Worm (Caenorhabditis elegans) whole organism, L3 larva: ENCODE results near the gene inf-1.

Experiments
- R02D3.7 ChIP-seq: fragments of 150-350 bp; optimal IDR thresholded peaks from 2 replicates; lab custom pipeline; 2014; ENCODE audit warnings: missing biosample characterization, missing genetic modification characterization
- ZK546.5 ChIP-seq: sonication (generic microtip); optimal IDR thresholded peaks from 2 replicates; lab custom pipeline; 2017; ENCODE audit warnings: missing biosample characterization, missing genetic modification characterization
- aly-2 ChIP-seq: fragments of 150-350 bp; optimal IDR thresholded peaks from 2 replicates; lab custom pipeline; 2014; ENCODE audit warnings: missing biosample characterization, missing genetic modification characterization
- ama-1 ChIP-seq: fragments of 150-350 bp; optimal IDR thresholded peaks from 2 replicates; lab custom pipeline; 2018
- ceh-28 ChIP-seq: fragments of 150-350 bp; optimal IDR thresholded peaks from 2 replicates; lab custom pipeline; 2014; ENCODE audit warnings: missing biosample characterization, missing genetic modification reagents, missing genetic modification characterization
- egl-27 ChIP-seq: sonication (generic microtip); optimal IDR thresholded peaks from 4 replicates; lab custom pipeline; 2017; ENCODE audit warnings: missing biosample characterization, missing genetic modification reagents, missing genetic modification characterization
- elt-2 ChIP-seq: sonication (generic microtip); optimal IDR thresholded peaks from 2 replicates; lab custom pipeline; 2016; ENCODE audit warnings: missing genetic modification reagents, mild to moderate bottlenecking, missing genetic modification characterization, missing compliant biosample characterization
- eor-1 ChIP-seq, 2 experiments: fragments of 150-350 bp; optimal IDR thresholded peaks; 2 replicates each; lab custom pipeline; 2014 to 2018; ENCODE audit warnings: missing biosample characterization in 2 of 2, missing genetic modification characterization in 2 of 2
- fkh-10 ChIP-seq: sonication (generic microtip); optimal IDR thresholded peaks from 2 replicates; lab custom pipeline; 2017; ENCODE audit warnings: missing biosample characterization, missing genetic modification reagents, missing genetic modification characterization
- hmg-11 ChIP-seq: sonication (generic microtip); optimal IDR thresholded peaks from 2 replicates; lab custom pipeline; 2016; ENCODE audit warnings: missing genetic modification characterization, missing compliant biosample characterization
- jun-1 ChIP-seq: fragments of 150-350 bp; optimal IDR thresholded peaks from 2 replicates; lab custom pipeline; 2014; ENCODE audit warnings: missing biosample characterization, missing genetic modification reagents, missing genetic modification characterization
- mdl-1 ChIP-seq: fragments of 150-350 bp; optimal IDR thresholded peaks from 2 replicates; lab custom pipeline; 2014; ENCODE audit warnings: missing biosample characterization, missing genetic modification characterization
- mml-1 ChIP-seq: fragments of 150-350 bp; sonication (generic microtip); optimal IDR thresholded peaks from 3 replicates; lab custom pipeline; 2014; ENCODE audit warnings: missing biosample characterization, missing genetic modification characterization
- nfya-1 ChIP-seq: sonication (generic microtip); optimal IDR thresholded peaks from 2 replicates; lab custom pipeline; 2017; ENCODE audit warnings: missing genetic modification characterization, mild to moderate bottlenecking, missing compliant biosample characterization, antibody characterized with exemption, moderate library complexity; ENCODE audit not compliant: insufficient read depth
- nhr-11 ChIP-seq: fragments of 150-350 bp; optimal IDR thresholded peaks from 2 replicates; lab custom pipeline; 2014; ENCODE audit warnings: missing biosample characterization, missing genetic modification characterization
- nhr-23 ChIP-seq: fragments of 150-350 bp; optimal IDR thresholded peaks from 2 replicates; lab custom pipeline; 2014; ENCODE audit warnings: missing biosample characterization, missing genetic modification reagents, missing genetic modification characterization
- nhr-237 ChIP-seq: fragments of 150-350 bp; optimal IDR thresholded peaks from 2 replicates; lab custom pipeline; 2014; ENCODE audit warnings: missing biosample characterization, missing genetic modification characterization
- nhr-25 ChIP-seq: sonication (generic microtip); optimal IDR thresholded peaks from 2 replicates; lab custom pipeline; 2017; ENCODE audit warnings: missing biosample characterization, missing genetic modification characterization
- nhr-43 ChIP-seq: sonication (generic microtip); optimal IDR thresholded peaks from 2 replicates; lab custom pipeline; 2016; ENCODE audit warnings: mild to moderate bottlenecking, missing genetic modification characterization, missing compliant biosample characterization; ENCODE audit not compliant: poor library complexity, severe bottlenecking
- nhr-76 ChIP-seq: fragments of 150-350 bp; sonication (generic microtip); optimal IDR thresholded peaks from 5 replicates; lab custom pipeline; 2014; ENCODE audit warnings: missing biosample characterization, missing genetic modification characterization
- nhr-77 ChIP-seq: fragments of 150-350 bp; optimal IDR thresholded peaks from 2 replicates; lab custom pipeline; 2014; ENCODE audit warnings: missing biosample characterization, missing genetic modification characterization
- pha-4 ChIP-seq: fragments of 150-350 bp; optimal IDR thresholded peaks from 2 replicates; lab custom pipeline; 2014; ENCODE audit warnings: missing biosample characterization, missing genetic modification reagents, missing genetic modification characterization
- pqm-1 ChIP-seq: fragments of 150-350 bp; optimal IDR thresholded peaks from 2 replicates; lab custom pipeline; 2017; ENCODE audit warnings: missing biosample characterization, missing genetic modification characterization, inconsistent platforms
- sea-2 ChIP-seq: fragments of 150-350 bp; sonication (generic microtip); optimal IDR thresholded peaks from 4 replicates; lab custom pipeline; 2014; ENCODE audit warnings: missing biosample characterization, missing genetic modification reagents, missing genetic modification characterization
- skn-1 ChIP-seq: fragments of 150-350 bp; optimal IDR thresholded peaks from 2 replicates; lab custom pipeline; 2014; ENCODE audit warnings: missing biosample characterization, missing genetic modification characterization
- unc-39 ChIP-seq: sonication (generic microtip); optimal IDR thresholded peaks from 4 replicates; lab custom pipeline; 2017; ENCODE audit warnings: missing biosample characterization, missing genetic modification characterization
- unc-62 ChIP-seq: fragments of 150-350 bp; sonication (generic microtip); optimal IDR thresholded peaks from 4 replicates; lab custom pipeline; 2014; ENCODE audit warnings: missing biosample characterization, missing genetic modification reagents, missing genetic modification characterization

inf-1 gene

DNA sequence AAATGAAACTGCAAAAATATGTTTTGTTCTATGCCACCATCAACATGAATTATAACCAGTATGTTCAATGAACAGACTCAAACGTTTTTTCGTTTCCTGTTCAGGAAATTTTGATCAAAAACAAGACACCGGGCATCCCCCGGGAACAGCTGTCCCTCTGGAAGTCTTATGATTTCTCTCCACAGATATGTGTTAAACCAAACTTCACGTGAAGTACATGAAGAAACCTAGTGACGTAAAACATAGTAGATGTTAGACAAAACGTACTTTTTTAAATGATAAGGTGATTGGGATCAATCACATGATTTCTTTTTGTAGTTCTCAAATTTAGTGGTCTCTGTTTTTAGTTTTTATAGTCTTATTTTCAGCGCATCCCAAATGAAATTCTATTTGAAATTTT is 31.4 kb upstream of the inf-1 start:
- TF ChIP-seq mml-1 = peak; percentile 33
- peak; percentile 54 for TF ChIP-seq nhr-11 (tag; lab: Kevin White, UChicago)
- peak; percentile 4 for TF ChIP-seq elt-2 (tag; lab: Kevin White, UChicago)
- TF ChIP-seq nhr-76 (tag; lab: Kevin White, UChicago) = no peak
- TF ChIP-seq pqm-1 (tag; lab: Kevin White, UChicago) = peak; percentile 44
- TF ChIP-seq nhr-23 (tag; lab: Kevin White, UChicago) = peak; percentile 64
- TF ChIP-seq fkh-10 = no peak
- TF ChIP-seq jun-1 = peak; percentile 27
- no peak for TF ChIP-seq sea-2 (GFP tag; lab: Kevin White, UChicago)
- peak; percentile 36 for TF ChIP-seq nhr-25 (tag; lab: Kevin White, UChicago)
- peak; percentile 1 for TF ChIP-seq nfya-1
- TF ChIP-seq, all 47 proteins: peak for 8

DNA sequence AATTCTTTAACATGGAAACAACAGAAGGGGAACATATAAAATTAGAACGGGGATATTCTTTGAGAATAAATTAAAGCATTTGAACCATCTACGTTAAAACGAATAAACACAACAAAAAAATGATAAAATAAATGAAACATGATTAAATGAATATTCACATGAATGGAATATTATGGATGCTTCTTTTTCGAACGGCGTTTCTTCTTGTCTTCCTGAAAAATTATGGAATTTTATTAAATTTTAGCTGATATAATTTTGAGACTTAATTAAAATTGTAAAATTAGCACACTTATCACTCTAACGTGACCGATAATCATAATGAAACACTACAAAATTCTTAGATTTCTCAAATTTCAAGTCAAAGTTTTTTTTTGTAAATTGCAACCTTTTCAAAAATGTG is 29.3 kb upstream of the inf-1 start:
- no peak for TF ChIP-seq nhr-43 (tag; lab: Kevin White, UChicago)
- peak; percentile 2 for TF ChIP-seq nhr-23 (tag; lab: Kevin White, UChicago)
- TF ChIP-seq aly-2 = peak; percentile 9
- peak; percentile 23 for TF ChIP-seq ceh-28 (tag; lab: Kevin White, UChicago)

DNA sequence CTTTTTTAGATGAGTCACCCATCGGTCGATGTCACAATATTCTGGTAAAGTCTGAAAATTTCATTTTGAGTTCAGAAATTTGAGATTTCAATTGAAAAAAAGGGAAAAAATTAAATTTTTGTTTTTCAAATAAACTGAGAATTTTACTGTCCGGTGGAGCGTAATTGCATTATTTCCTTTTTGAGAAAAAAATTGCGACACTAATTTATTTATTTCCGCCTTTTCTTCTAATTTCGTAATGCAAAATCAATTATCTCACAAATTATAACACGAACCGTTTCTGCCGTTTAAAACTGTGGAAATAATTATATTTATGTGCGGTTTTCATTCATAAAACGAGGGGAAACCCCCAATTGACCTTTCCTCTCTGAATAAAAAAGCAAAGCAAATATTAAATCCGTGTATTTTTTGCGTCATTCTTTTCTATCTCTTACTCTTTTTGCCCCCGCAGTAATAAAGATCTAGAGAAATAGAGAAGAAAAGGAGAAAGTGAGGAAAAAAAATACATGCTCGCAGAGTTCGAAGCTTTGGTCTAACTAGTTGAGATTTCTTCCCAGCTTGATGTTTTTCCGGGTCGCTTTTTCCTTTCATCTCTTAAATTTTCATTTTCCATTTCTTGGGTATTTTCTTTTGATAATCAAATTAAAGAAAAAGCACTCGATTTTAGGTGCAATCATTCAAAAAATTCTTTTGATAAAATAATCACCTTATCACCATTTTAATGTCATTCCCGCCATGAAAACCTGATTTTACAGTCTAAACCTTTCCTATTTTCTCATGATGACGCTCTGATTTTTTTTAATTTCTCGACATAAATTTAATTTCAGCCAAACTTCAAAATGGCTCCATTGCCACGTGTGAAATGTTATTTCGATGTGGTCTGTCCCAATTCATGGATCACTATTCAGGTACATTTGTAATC is 26.6 kb upstream of the inf-1 start, which contains the start of the genes brc-2 and T07E3.3:
Gene brc-2, minus strand, starts transcription at position 51 of the 922 bp plus-strand sequence.
Gene T07E3.3, plus strand, starts transcription at position 822 of the 922 bp plus-strand sequence.
- peak; percentile 5 for TF ChIP-seq hmg-11 (tag; lab: Kevin White, UChicago)
- TF ChIP-seq elt-2 (tag; lab: Kevin White, UChicago) = peak; percentile 60
- TF ChIP-seq pha-4 (tag; lab: Kevin White, UChicago) = peak; percentile 67
- TF ChIP-seq nhr-77 (tag; lab: Kevin White, UChicago) = no peak
- TF ChIP-seq pqm-1 (tag; lab: Kevin White, UChicago) = peak; percentile 42
- TF ChIP-seq egl-27 (tag; lab: Kevin White, UChicago) = no peak
- peak; percentile 0 for TF ChIP-seq nfya-1
- peak; percentile 14 for TF ChIP-seq skn-1 (tag; lab: Kevin White, UChicago)
- TF ChIP-seq unc-62 (GFP tag; lab: Kevin White, UChicago) = no peak

DNA sequence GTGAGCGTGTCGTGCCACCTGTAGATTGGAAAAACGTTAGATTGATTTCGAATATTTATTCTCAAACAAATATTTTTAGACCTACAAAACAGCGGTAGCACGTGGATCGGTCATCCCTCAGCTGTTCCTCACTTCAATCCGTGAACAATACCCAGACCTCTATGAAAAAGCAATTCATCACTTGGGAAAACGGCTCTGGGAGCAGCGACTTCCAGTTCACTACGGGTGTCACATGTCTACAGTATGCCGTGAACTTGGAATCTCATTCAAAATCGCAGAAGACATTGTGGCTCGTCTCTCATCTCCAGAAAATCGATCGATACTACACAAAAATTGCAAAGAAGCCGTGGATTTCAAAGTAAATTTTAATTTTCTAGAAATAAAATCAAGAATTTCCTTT is 25.5 kb upstream of the inf-1 start:
- TF ChIP-seq nhr-237 (no peak), elt-2 (tag; lab: Kevin White, UChicago) (no peak)

DNA sequence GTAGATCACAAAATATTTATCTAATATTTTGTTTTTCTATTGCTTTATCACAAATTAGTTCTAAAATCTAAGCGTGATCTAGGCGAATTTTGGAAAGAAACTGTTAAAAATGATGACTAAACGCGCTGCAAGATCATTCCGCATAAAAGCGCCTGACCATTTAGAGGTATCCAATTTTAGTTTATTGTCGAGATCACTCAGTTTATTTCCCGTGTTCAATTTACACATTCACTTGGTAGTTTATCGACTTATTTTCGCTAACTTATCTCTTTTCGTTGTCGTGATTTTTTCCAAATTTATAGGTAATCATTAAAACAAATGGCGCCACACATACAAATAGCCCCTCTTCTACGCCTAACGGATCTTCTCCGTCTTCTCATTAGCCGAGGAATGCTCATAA is 23.5 kb upstream of the inf-1 start, which contains the start of gene T07E3.2:
Gene T07E3.2, plus strand, starts transcription at position 301 of the 400 bp plus-strand sequence.
- TF ChIP-seq nhr-237 = no peak
- no peak for TF ChIP-seq unc-62 (GFP tag; lab: Kevin White, UChicago)
- no peak for TF ChIP-seq mdl-1
- TF ChIP-seq skn-1 (tag; lab: Kevin White, UChicago) = no peak
- no peak for TF ChIP-seq nhr-11 (tag; lab: Kevin White, UChicago)
- no peak for TF ChIP-seq eor-1 (tag; optimal IDR thresholded peaks at IDR 0.05; lab: Kevin White, UChicago)
- no peak for TF ChIP-seq nhr-25 (tag; lab: Kevin White, UChicago)
- no peak for TF ChIP-seq aly-2
- TF ChIP-seq ama-1 = no peak
- no peak for TF ChIP-seq ZK546.5 (tag; lab: Kevin White, UChicago)
- TF ChIP-seq ceh-28 (tag; lab: Kevin White, UChicago) = no peak
- TF ChIP-seq pha-4 (tag; lab: Kevin White, UChicago) = no peak
- no peak for TF ChIP-seq nfya-1
- no peak for TF ChIP-seq R02D3.7 (tag; lab: Kevin White, UChicago)
- no peak for TF ChIP-seq unc-39 (tag; lab: Kevin White, UChicago)

DNA sequence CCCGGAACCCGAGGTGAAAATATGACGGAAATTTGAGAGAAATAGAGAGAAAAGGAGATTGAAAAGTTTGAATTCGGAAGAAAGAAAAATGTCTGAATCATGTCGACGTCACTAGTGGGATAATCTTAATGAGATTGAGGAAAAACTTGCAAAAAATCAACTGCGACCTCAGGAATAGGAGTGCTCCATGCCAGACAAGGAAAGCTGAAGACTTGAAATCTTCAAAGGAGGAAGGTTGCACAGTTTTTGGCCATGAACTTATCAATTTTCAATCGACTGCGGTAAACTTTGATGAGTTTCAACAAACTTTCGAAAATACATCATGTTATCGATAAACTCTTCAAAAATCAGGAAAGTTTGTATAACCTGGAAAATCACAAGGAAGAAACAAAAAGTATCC is 17.6 kb upstream of the inf-1 start, which contains the start of gene pdf-1:
Gene pdf-1, minus strand, starts transcription at position 101 of the 400 bp plus-strand sequence.
- TF ChIP-seq unc-62 (GFP tag; lab: Kevin White, UChicago) (no peak), aly-2 (no peak), mml-1 (no peak), nhr-25 (tag; lab: Kevin White, UChicago) (no peak)
- TF ChIP-seq, all 47 proteins: peak for 0
